Fruit fly (Drosophila melanogaster): ENCODE data around the gene ems.

The ems gene

DNA sequence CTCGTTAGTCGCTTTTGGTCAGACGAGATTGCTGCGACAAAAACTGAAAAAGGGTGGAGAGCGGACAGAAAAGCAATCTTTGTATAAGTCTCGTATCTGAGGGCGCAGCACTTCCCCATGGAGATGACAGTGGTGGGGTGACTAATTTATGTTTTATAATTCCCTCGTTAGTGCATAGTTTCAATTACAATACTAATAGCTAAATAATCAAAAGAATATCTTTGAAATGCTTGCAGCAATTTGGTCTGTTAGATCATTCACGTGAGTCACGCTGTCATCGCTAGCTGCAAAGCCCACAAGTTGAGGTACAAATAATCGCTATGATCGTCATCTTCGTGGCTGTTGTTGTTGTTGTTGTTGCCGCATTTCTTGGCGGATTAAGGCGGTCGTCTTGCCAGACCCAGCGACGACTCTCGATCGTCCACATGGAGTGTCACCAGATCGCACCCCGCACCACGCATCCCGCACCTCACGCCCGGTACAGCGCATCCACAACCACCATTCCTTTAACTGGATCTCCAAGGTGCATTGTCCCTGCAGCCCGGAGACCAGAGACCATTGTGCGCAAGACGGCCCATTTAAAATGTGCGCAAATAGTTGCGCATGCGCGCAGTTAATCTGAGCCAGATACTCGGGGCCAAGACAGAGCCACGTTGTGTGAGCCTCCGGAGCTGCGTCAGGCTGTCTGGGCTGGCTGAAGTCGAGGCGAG is 20.3 kb downstream of the ems start (continued):
- TF ChIP-seq Hr4 (GFP tag; optimal IDR thresholded peaks at IDR 0.05) (peak; percentile 29), CG4318 (GFP tag; optimal IDR thresholded peaks at IDR 0.05) (no peak), CG1621 (tag; optimal IDR thresholded peaks at IDR 0.05) (peak; percentile 66), Eip93F (GFP tag; optimal IDR thresholded peaks at IDR 0.05) (no peak), Smox (GFP tag; optimal IDR thresholded peaks at IDR 0.05) (peak; percentile 70), fd59A (GFP tag; optimal IDR thresholded peaks at IDR 0.05) (peak; percentile 72), CG9139 (GFP tag; optimal IDR thresholded peaks at IDR 0.05) (peak; percentile 78), salr (GFP tag; optimal IDR thresholded peaks at IDR 0.05) (peak; percentile 41 to 60), Eip78C (GFP tag) (peak; percentile 95), CG8632 (GFP tag; optimal IDR thresholded peaks at IDR 0.05) (peak; percentile 66), Sox15 (GFP tag; optimal IDR thresholded peaks at IDR 0.05) (peak; percentile 49), esn (GFP tag; optimal IDR thresholded peaks at IDR 0.05) (peak; percentile 78), CG8319 (GFP tag; optimal IDR thresholded peaks at IDR 0.05) (peak; percentile 40), CG11294 (GFP tag; IDR thresholded peaks at IDR 0.05) (peak; percentile 10; the same call in 1 of the 2 replicates), CG6163 (GFP tag; IDR thresholded peaks at IDR 0.05) (peak; percentile 94), cyc (GFP tag; optimal IDR thresholded peaks at IDR 0.05) (peak; percentile 89), CG10631 (GFP tag; optimal IDR thresholded peaks at IDR 0.05) (peak; percentile 70), Hr38 (GFP tag; optimal IDR thresholded peaks at IDR 0.05) (no peak), CG6276 (GFP tag; optimal IDR thresholded peaks at IDR 0.05) (no peak), pdm3 (GFP tag; optimal IDR thresholded peaks at IDR 0.05) (peak; percentile 73), OdsH (GFP tag; optimal IDR thresholded peaks at IDR 0.05) (peak; percentile 74), Eip75B (GFP tag; optimal IDR thresholded peaks at IDR 0.05) (peak; percentile 74)

DNA sequence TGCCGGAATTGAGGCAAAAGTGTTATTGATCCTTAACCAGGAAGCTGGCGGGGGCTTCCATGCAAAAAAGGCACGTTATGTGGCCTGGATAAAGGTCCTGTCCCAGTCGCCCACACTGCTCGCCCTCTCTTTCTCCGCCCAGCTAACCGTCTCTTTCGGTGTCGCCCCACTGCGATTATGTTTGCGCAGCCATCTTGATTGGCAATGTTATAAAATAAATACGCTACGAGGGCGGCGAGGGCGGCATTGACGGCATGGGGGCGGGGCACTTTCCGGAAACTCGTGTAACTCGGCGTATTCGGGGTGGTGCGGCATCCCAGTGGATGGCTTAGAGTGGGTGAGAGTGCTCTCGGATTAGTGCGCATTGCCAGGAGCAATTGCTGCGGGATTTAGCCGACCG is 22.0 kb downstream of the ems start:
- TF ChIP-seq svp (GFP tag) (peak; percentile 38), Smox (GFP tag; optimal IDR thresholded peaks at IDR 0.05) (no peak)

DNA sequence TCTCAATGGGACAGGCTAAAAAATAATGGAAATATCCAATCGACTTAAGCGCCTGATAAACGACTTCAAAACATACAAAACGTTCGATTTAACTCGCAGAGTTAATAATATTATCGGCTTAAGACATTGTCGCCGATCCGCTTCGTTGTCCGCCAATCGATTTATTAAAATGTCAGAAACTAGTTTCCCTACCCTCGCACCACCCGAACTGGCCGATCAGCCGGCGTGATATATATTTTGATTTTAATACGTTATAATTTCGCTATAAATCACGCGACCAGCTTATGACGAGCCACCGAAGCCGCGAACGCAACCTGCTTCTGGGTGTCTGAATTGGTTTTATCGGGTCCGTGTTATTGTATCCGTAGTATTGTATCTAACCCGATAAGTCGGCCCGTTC is 25.9 kb downstream of the ems start:
- TF ChIP-seq Hr38 (GFP tag; optimal IDR thresholded peaks at IDR 0.05) (no peak), Eip93F (GFP tag; optimal IDR thresholded peaks at IDR 0.05) (no peak), CG11902 (GFP tag; optimal IDR thresholded peaks at IDR 0.05) (no peak), dsx (GFP tag; optimal IDR thresholded peaks at IDR 0.05; ENCODE audit: poor library complexity, severe bottlenecking) (peak; percentile 29)

DNA sequence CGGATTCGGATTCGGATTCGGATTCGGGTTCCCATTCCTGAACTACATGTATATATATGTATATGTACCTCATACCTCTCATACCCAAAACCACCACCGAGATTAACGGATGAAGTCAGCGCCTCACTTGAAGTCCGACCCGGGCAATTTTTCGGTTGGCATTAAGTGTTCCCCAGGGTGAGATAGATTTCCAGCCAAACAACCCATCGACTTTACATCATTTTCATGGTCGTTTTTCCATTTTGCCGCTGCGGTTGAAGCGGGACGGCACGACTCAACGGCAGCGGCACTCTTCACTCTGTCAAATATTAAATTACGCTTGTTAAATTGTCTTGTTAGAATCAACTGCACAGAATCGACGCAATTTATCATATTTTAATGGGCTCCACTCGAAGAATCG is 28.6 kb downstream of the ems start:
- TF ChIP-seq svp (GFP tag): peak; percentile 5
- TF ChIP-seq Ets21C (GFP tag; optimal IDR thresholded peaks at IDR 0.05): no peak

DNA sequence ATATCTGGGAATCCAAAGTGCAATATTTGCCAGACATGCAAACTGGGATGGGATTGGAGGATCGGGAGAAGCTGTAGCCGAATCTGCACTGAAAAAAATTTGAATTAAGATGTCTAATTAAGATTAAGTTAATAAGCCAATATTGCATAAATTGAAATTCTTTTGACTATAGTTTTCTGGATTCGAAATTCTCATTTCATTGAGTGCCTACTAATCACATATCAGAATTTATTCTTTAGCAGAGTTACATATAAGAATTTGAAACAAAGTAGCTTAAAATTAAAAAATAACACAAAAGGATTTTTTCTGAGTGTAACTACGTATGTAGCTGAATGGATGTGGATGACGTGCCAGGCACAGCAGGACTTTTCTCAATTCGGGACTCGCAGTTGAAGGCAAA is 30.2 kb downstream of the ems start:
- TF ChIP-seq CG6792 (GFP tag; optimal IDR thresholded peaks at IDR 0.05) (peak; percentile 35), OdsH (GFP tag; optimal IDR thresholded peaks at IDR 0.05) (peak; percentile 28), fd59A (GFP tag; optimal IDR thresholded peaks at IDR 0.05) (peak; percentile 19), CG8119 (GFP tag; IDR thresholded peaks at IDR 0.05) (0 out of 3 replicates have a peak, but pooled peaks have one; percentile 22), acj6 (GFP tag; optimal IDR thresholded peaks at IDR 0.05) (peak; percentile 48), lz (GFP tag; optimal IDR thresholded peaks at IDR 0.05) (peak; percentile 49), achi (GFP tag; optimal IDR thresholded peaks at IDR 0.05) (peak; percentile 53), spab (GFP tag; optimal IDR thresholded peaks at IDR 0.05) (no peak), CG6276 (GFP tag; optimal IDR thresholded peaks at IDR 0.05) (no peak), Hr4 (GFP tag; optimal IDR thresholded peaks at IDR 0.05) (peak; percentile 4), CG1621 (tag; optimal IDR thresholded peaks at IDR 0.05) (no peak), CG9139 (GFP tag; optimal IDR thresholded peaks at IDR 0.05) (no peak), Blimp-1 (GFP tag; optimal IDR thresholded peaks at IDR 0.05) (no peak), CG8632 (GFP tag; optimal IDR thresholded peaks at IDR 0.05) (peak; percentile 32), eg (GFP tag; IDR thresholded peaks at IDR 0.05) (no peak), Sox102F (GFP tag; optimal IDR thresholded peaks at IDR 0.05) (peak; percentile 53), Sox14 (GFP tag; optimal IDR thresholded peaks at IDR 0.05) (peak; percentile 49), fd85E (GFP tag; optimal IDR thresholded peaks at IDR 0.05) (no peak), Gug (GFP tag; IDR thresholded peaks at IDR 0.05) (no peak), Eip75B (GFP tag; optimal IDR thresholded peaks at IDR 0.05) (no peak), Met (GFP tag; optimal IDR thresholded peaks at IDR 0.05) (peak; percentile 73), topi (GFP tag; optimal IDR thresholded peaks at IDR 0.05) (peak; percentile 57), CG11762 (GFP tag; optimal IDR thresholded peaks at IDR 0.05; ENCODE audit: insufficient read depth) (no peak), Smox (GFP tag; optimal IDR thresholded peaks at IDR 0.05) (peak; percentile 61), CG32006 (GFP tag; optimal IDR thresholded peaks at IDR 0.05) (peak; percentile 22), Ets21C (GFP tag; optimal IDR thresholded peaks at IDR 0.05) (peak; percentile 39), Ets96B (tag; optimal IDR thresholded peaks at IDR 0.05) (peak; percentile 30)
